Fruit fly (Drosophila melanogaster) whole organism, wandering third instar larva: Measurements from ENCODE around the gene CG13365.

Experiments
- Abd-B ChIP-seq: fragments of >200 bp; optimal IDR thresholded peaks from 2 replicates; lab custom pipeline; 2017; ENCODE audit warnings: missing biosample characterization, missing genetic modification characterization
- CG32264 ChIP-seq: fragments of 200-800 bp; sonication (Bioruptor generic); optimal IDR thresholded peaks from 2 replicates; lab custom pipeline; 2016; ENCODE audit warnings: missing biosample characterization, missing genetic modification characterization
- CG9705 ChIP-seq: fragments of 200-800 bp; sonication (Bioruptor generic); optimal IDR thresholded peaks from 2 replicates; lab custom pipeline; 2018; ENCODE audit warnings: missing biosample characterization, mild to moderate bottlenecking, missing genetic modification characterization
- CrebA ChIP-seq: fragments of 200-800 bp; sonication (Bioruptor generic); optimal IDR thresholded peaks from 2 replicates; lab custom pipeline; 2016; ENCODE audit warnings: missing biosample characterization, mild to moderate bottlenecking, missing genetic modification characterization, borderline replicate concordance
- Dfd ChIP-seq: fragments of >200 bp; optimal IDR thresholded peaks from 2 replicates; lab custom pipeline; 2017; ENCODE audit warnings: missing biosample characterization, missing genetic modification characterization
- Dif ChIP-seq: fragments of 200-275, 200-300 bp; sonication (Bioruptor generic); optimal IDR thresholded peaks from 2 replicates; lab custom pipeline; 2018; ENCODE audit warnings: missing biosample characterization, missing genetic modification characterization; ENCODE audit not compliant: partially characterized antibody
- GATAd ChIP-seq: sonication (Bioruptor generic); optimal IDR thresholded peaks from 2 replicates; lab custom pipeline; 2016; ENCODE audit warnings: missing biosample characterization, missing genetic modification characterization
- HLH106 ChIP-seq: fragments of 200-800 bp; optimal IDR thresholded peaks from 3 replicates; lab custom pipeline; 2019; ENCODE audit warnings: missing biosample characterization, mild to moderate bottlenecking, missing genetic modification characterization, moderate library complexity
- Hnf4 ChIP-seq: fragments of 200-800 bp; sonication (Bioruptor generic); optimal IDR thresholded peaks from 2 replicates; lab custom pipeline; 2016; ENCODE audit warnings: missing biosample characterization, mild to moderate bottlenecking, missing genetic modification characterization
- Hr78 ChIP-seq: fragments of >200 bp; optimal IDR thresholded peaks from 2 replicates; lab custom pipeline; 2017; ENCODE audit warnings: missing biosample characterization, missing genetic modification characterization
- Hr83 ChIP-seq: fragments of 200-300 bp; sonication (Bioruptor generic); optimal IDR thresholded peaks from 2 replicates; lab custom pipeline; 2016; ENCODE audit warnings: missing biosample characterization, mild to moderate bottlenecking, missing genetic modification characterization, moderate library complexity; ENCODE audit not compliant: poor library complexity, severe bottlenecking
- Jra ChIP-seq: sonication (Bioruptor generic); optimal IDR thresholded peaks from 2 replicates; lab custom pipeline; 2016; ENCODE audit warnings: missing biosample characterization, missing genetic modification characterization
- Mio ChIP-seq: sonication (Bioruptor generic); optimal IDR thresholded peaks from 2 replicates; lab custom pipeline; 2016; ENCODE audit warnings: missing biosample characterization, missing genetic modification characterization
- Myc ChIP-seq: fragments of >200 bp; optimal IDR thresholded peaks from 2 replicates; lab custom pipeline; 2017
- N ChIP-seq: fragments of >200 bp; optimal IDR thresholded peaks from 2 replicates; lab custom pipeline; 2018; ENCODE audit warnings: missing biosample characterization, missing external identifiers, missing genetic modification characterization
- OdsH ChIP-seq: fragments of 200-800 bp; sonication (Bioruptor generic); optimal IDR thresholded peaks from 2 replicates; lab custom pipeline; 2016; ENCODE audit warnings: missing biosample characterization, mild to moderate bottlenecking, missing genetic modification characterization
- Rel ChIP-seq, 2 experiments: fragments of 200-800 bp; sonication (Bioruptor generic) in 1 of 2; optimal IDR thresholded peaks; 2 replicates in 1 of 2; 3 replicates in 1 of 2; lab custom pipeline; 2016 to 2019; ENCODE audit warnings: mild to moderate bottlenecking in 2 of 2, missing biosample characterization in 2 of 2, missing genetic modification characterization in 2 of 2, moderate library complexity in 1 of 2
- Sp1 ChIP-seq: fragments of 200-800 bp; sonication (Bioruptor generic); optimal IDR thresholded peaks from 3 replicates; lab custom pipeline; 2019; ENCODE audit warnings: missing biosample characterization, mild to moderate bottlenecking, missing genetic modification characterization, moderate library complexity
- Vsx2 ChIP-seq: fragments of 200-300, 225-300 bp; sonication (Bioruptor generic); optimal IDR thresholded peaks from 2 replicates; lab custom pipeline; 2018; ENCODE audit warnings: missing biosample characterization, missing genetic modification characterization; ENCODE audit not compliant: partially characterized antibody
- br ChIP-seq: fragments of 200-800 bp; sonication (Bioruptor generic); optimal IDR thresholded peaks from 2 replicates; lab custom pipeline; 2016; ENCODE audit warnings: missing biosample characterization, missing genetic modification characterization
- brk ChIP-seq: fragments of 200-800 bp; sonication (Bioruptor generic); optimal IDR thresholded peaks from 2 replicates; lab custom pipeline; 2016; ENCODE audit warnings: missing biosample characterization, mild to moderate bottlenecking, missing genetic modification characterization
- dl ChIP-seq, 2 experiments: fragments of 175-275, 200-275 bp in 1 of 2; fragments of 200-275 bp in 1 of 2; sonication (Bioruptor generic); optimal IDR thresholded peaks; lab custom pipeline; 2018; ENCODE audit warnings: mild to moderate bottlenecking in 2 of 2, missing biosample characterization in 2 of 2, missing genetic modification characterization in 2 of 2, moderate library complexity in 2 of 2; ENCODE audit not compliant: partially characterized antibody in 2 of 2, insufficient read depth in 1 of 2
- dmrt93B ChIP-seq: fragments of 200-800 bp; sonication (Bioruptor generic); optimal IDR thresholded peaks from 2 replicates; lab custom pipeline; 2018; ENCODE audit warnings: missing biosample characterization, mild to moderate bottlenecking, missing genetic modification characterization
- dsf ChIP-seq: sonication (Bioruptor generic); optimal IDR thresholded peaks from 2 replicates; lab custom pipeline; 2016; ENCODE audit warnings: missing biosample characterization, missing genetic modification characterization, borderline replicate concordance
- ey ChIP-seq: fragments of 200-800 bp; sonication (Bioruptor generic); optimal IDR thresholded peaks from 2 replicates; lab custom pipeline; 2016; ENCODE audit warnings: missing biosample characterization, missing genetic modification characterization
- foxo ChIP-seq, 2 experiments: fragments of 200-800 bp; sonication (Bioruptor generic); optimal IDR thresholded peaks; 2 replicates in 1 of 2; 3 replicates in 1 of 2; lab custom pipeline; 2016 to 2017; ENCODE audit warnings: missing biosample characterization in 2 of 2, missing genetic modification characterization in 2 of 2
- fru ChIP-seq: fragments of 200-800 bp; sonication (Bioruptor generic); optimal IDR thresholded peaks from 3 replicates; lab custom pipeline; 2016; ENCODE audit warnings: missing biosample characterization, mild to moderate bottlenecking, missing genetic modification characterization
- h ChIP-seq: fragments of 200-800 bp; sonication (Bioruptor generic); optimal IDR thresholded peaks from 3 replicates; lab custom pipeline; 2016; ENCODE audit warnings: missing biosample characterization, mild to moderate bottlenecking, missing genetic modification characterization
- jim ChIP-seq: fragments of 175-275, 200-325 bp; sonication (Bioruptor generic); optimal IDR thresholded peaks from 2 replicates; lab custom pipeline; 2016; ENCODE audit warnings: missing biosample characterization, mild to moderate bottlenecking, missing genetic modification characterization
- lola ChIP-seq: fragments of >200 bp; optimal IDR thresholded peaks from 2 replicates; lab custom pipeline; 2017; ENCODE audit warnings: missing biosample characterization, missing genetic modification characterization
- pan ChIP-seq: fragments of >200 bp; optimal IDR thresholded peaks from 2 replicates; lab custom pipeline; 2017
- psq ChIP-seq: fragments of 200-800 bp; sonication (Bioruptor generic); optimal IDR thresholded peaks from 3 replicates; lab custom pipeline; 2017; ENCODE audit warnings: missing biosample characterization, mild to moderate bottlenecking, missing genetic modification characterization, moderate library complexity
- rgr ChIP-seq: fragments of 200-800 bp; sonication (Bioruptor generic); optimal IDR thresholded peaks from 3 replicates; lab custom pipeline; 2016; ENCODE audit warnings: missing biosample characterization, mild to moderate bottlenecking, missing genetic modification characterization
- sage ChIP-seq: fragments of 200-800 bp; sonication (Bioruptor generic); optimal IDR thresholded peaks from 2 replicates; lab custom pipeline; 2016; ENCODE audit warnings: missing biosample characterization, mild to moderate bottlenecking, missing genetic modification characterization
- sv ChIP-seq: fragments of 200-800 bp; sonication (Bioruptor generic); optimal IDR thresholded peaks from 3 replicates; lab custom pipeline; 2016; ENCODE audit warnings: missing biosample characterization, missing genetic modification characterization
- tai ChIP-seq: sonication (Bioruptor generic); optimal IDR thresholded peaks from 2 replicates; lab custom pipeline; 2016; ENCODE audit warnings: missing biosample characterization, missing genetic modification characterization
- usp ChIP-seq: fragments of >200 bp; optimal IDR thresholded peaks from 2 replicates; lab custom pipeline; 2017; ENCODE audit warnings: missing biosample characterization, missing genetic modification characterization
- woc ChIP-seq: sonication (Bioruptor generic); optimal IDR thresholded peaks from 2 replicates; lab custom pipeline; 2016; ENCODE audit warnings: missing biosample characterization, mild to moderate bottlenecking, missing genetic modification characterization

Gene CG13365

DNA sequence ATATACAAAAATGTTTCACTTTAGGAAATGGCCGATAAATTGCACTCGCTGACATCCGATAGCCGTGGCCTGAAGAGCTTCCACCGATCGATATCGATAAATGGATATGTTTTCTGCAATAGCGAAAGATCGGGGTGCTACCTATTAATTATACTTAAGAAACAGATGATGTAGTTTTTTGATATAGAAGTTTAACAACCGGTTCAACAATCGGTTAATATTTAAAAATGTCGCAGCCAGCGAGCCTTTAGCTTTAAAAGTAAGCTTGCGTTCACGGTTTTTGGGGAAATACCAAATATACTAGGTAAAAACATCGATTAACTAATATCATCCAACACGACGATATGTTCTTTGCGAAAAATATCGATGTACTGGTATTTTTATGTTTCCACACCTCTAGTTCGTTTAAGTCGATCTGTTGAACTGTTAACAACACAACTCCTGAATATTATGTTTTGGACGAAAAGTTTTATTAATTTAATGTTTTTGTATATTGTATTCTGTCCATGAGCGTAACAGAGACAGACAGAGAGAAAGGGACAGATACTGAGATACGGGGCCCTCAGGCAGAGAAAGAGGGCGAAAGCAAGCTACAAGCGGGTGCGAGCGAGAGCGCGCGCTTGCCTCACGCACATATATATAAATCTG is 14.6 kb upstream of the CG13365 start, which contains the start of gene Dredd:
TSS of gene Dredd (minus strand) at position 51 of the 648 bp plus-strand sequence.
- TF ChIP-seq GATAd (GFP tag; lab: Kevin White, UChicago): no peak
- TF ChIP-seq tai (GFP tag; lab: Kevin White, UChicago): no peak
- TF ChIP-seq dsf: no peak
- TF ChIP-seq lola (GFP tag; lab: Kevin White, UChicago): no peak
- TF ChIP-seq HLH106 (tag; lab: Kevin White, UChicago): no peak
- no peak for TF ChIP-seq br (GFP tag; lab: Kevin White, UChicago)
- TF ChIP-seq Dif (GFP tag; lab: Kevin White, UChicago): no peak
- no peak for TF ChIP-seq Jra (GFP tag; lab: Kevin White, UChicago)
- no peak for TF ChIP-seq pan (lab: Kevin White, UChicago)
- TF ChIP-seq Dfd (GFP tag; lab: Kevin White, UChicago): no peak
- TF ChIP-seq Vsx2: no peak
- no peak for TF ChIP-seq dmrt93B (GFP tag; lab: Kevin White, UChicago)
- no peak for TF ChIP-seq Hr83
- peak in 1 of 2 experiments; percentile 3 for TF ChIP-seq foxo (GFP tag; optimal IDR thresholded peaks at IDR 0.05; lab: Kevin White, UChicago)
- no peak for TF ChIP-seq CG32264 (GFP tag; lab: Kevin White, UChicago)
- TF ChIP-seq Mio (GFP tag; lab: Kevin White, UChicago): no peak
- TF ChIP-seq ey (GFP tag; lab: Kevin White, UChicago): no peak
- no peak for TF ChIP-seq CrebA
- TF ChIP-seq Rel (GFP tag; optimal IDR thresholded peaks at IDR 0.05; lab: Kevin White, UChicago): no peak
- peak; percentile 71 for TF ChIP-seq Rel (tag; optimal IDR thresholded peaks at IDR 0.05; lab: Kevin White, UChicago)
- peak; percentile 18 for TF ChIP-seq fru (GFP tag; lab: Kevin White, UChicago)
- no peak for TF ChIP-seq usp
- TF ChIP-seq OdsH (GFP tag; lab: Kevin White, UChicago): no peak
- peak; percentile 6 for TF ChIP-seq Hnf4 (GFP tag; lab: Kevin White, UChicago)
- TF ChIP-seq psq (GFP tag; lab: Kevin White, UChicago): peak; percentile 2
- no peak for TF ChIP-seq Hr78 (GFP tag; lab: Kevin White, UChicago)
- no peak for TF ChIP-seq sage (GFP tag; lab: Kevin White, UChicago)
- no peak for TF ChIP-seq Myc (lab: Kevin White, UChicago)
- no peak for TF ChIP-seq N (GFP tag; lab: Kevin White, UChicago)
- no peak for TF ChIP-seq brk (GFP tag; lab: Kevin White, UChicago)
- TF ChIP-seq Sp1 (GFP tag; lab: Kevin White, UChicago): peak; percentile 13
- no peak for TF ChIP-seq rgr (GFP tag; lab: Kevin White, UChicago)
- TF ChIP-seq Abd-B (GFP tag; lab: Kevin White, UChicago): no peak
- TF ChIP-seq dl (GFP tag; optimal IDR thresholded peaks at IDR 0.05; lab: Kevin White, UChicago; ENCODE audit: insufficient read depth in 1 of 2, partially characterized antibody in 2 of 2): no peak
- no peak for TF ChIP-seq jim (GFP tag; lab: Kevin White, UChicago)
- no peak for TF ChIP-seq CG9705
- TF ChIP-seq sv (GFP tag; lab: Kevin White, UChicago): no peak
- TF ChIP-seq woc (GFP tag; lab: Kevin White, UChicago): no peak
- TF ChIP-seq h (GFP tag; lab: Kevin White, UChicago): no peak

DNA sequence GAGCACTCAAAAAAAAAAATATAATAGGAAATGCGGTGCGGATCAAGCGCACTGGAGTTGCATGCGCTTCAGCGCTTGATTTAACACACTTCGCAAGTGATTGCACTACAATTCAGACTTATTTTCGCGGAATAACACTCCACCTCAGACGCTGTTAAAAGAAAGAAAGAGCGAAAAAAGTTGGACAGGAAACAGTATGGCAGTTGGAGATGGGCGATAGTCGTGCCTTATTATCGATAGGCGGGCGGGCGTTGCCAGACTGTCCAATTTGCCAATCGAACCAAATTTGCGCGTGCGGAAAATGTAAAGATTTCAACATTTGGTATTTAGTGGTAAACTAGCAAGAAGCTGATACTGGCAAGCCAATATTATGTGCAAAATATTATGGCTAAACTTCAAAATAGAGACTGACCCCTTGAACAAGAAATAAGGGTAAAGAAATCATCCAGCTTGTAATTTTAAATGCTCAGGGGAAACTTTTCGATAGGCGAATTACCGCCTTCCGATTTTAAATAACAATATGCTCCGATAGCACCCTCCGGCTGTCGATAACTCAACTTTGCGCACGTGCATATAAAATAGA is 8.3 kb upstream of the CG13365 start, which contains the start of the genes RpL36 and Mybbp1A:
TSS of gene RpL36 (minus strand) at position 245 of the 583 bp plus-strand sequence.
TSS of gene Mybbp1A (plus strand) at position 535 of the 583 bp plus-strand sequence.
- peak; percentile 68 for TF ChIP-seq CG9705
- TF ChIP-seq h (GFP tag; lab: Kevin White, UChicago): peak; percentile 71
- peak in 1 of 2 experiments; percentile 64 for TF ChIP-seq foxo (GFP tag; optimal IDR thresholded peaks at IDR 0.05; lab: Kevin White, UChicago)
- TF ChIP-seq ey (GFP tag; lab: Kevin White, UChicago): peak; percentile 43
- TF ChIP-seq dmrt93B (GFP tag; lab: Kevin White, UChicago): peak; percentile 79
- TF ChIP-seq GATAd (GFP tag; lab: Kevin White, UChicago): no peak
- peak; percentile 66 for TF ChIP-seq fru (GFP tag; lab: Kevin White, UChicago)
- TF ChIP-seq pan (lab: Kevin White, UChicago): no peak
- peak; percentile 66 for TF ChIP-seq Jra (GFP tag; lab: Kevin White, UChicago)
- peak; percentile 59 for TF ChIP-seq Mio (GFP tag; lab: Kevin White, UChicago)
- TF ChIP-seq Dif (GFP tag; lab: Kevin White, UChicago): peak; percentile 20
- TF ChIP-seq sv (GFP tag; lab: Kevin White, UChicago): peak; percentile 75
- TF ChIP-seq lola (GFP tag; lab: Kevin White, UChicago): no peak
- peak; percentile 29 for TF ChIP-seq psq (GFP tag; lab: Kevin White, UChicago)
- TF ChIP-seq rgr (GFP tag; lab: Kevin White, UChicago): peak; percentile 82
- peak; percentile 53 for TF ChIP-seq dsf
- TF ChIP-seq CrebA: no peak
- TF ChIP-seq OdsH (GFP tag; lab: Kevin White, UChicago): peak; percentile 69
- TF ChIP-seq HLH106 (tag; lab: Kevin White, UChicago): peak; percentile 60
- TF ChIP-seq Sp1 (GFP tag; lab: Kevin White, UChicago): peak; percentile 79
- peak; percentile 76 for TF ChIP-seq Hr83
- TF ChIP-seq br (GFP tag; lab: Kevin White, UChicago): peak; percentile 70
- peak; percentile 30 for TF ChIP-seq Myc (lab: Kevin White, UChicago)
- no peak for TF ChIP-seq tai (GFP tag; lab: Kevin White, UChicago)
